Fruit fly (Drosophila melanogaster): ENCODE results near the gene eEF1alpha2.

The eEF1alpha2 gene

DNA sequence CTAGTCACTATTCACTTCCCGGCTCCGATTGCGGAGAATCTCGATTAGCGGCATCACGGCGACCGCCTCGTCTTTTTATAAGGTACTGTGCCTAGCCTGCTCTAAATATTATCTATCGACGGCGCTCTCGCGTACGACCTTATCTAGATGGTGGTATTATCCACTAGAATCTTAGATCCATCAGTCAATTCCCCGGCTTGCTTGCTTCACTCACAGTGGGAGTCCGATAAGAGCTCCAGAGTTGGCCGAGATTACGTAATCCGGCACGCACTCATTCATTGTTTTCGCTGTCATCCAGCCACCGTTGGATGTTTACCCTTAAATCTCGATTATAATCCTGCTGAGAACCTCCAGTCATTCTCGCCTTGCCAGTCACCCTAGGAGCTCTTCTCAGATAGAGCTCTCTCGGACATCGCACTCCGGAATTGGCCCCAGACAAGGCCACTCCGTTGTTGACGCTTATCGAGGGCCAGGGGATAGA is 23.3 kb downstream of the eEF1alpha2 start, which contains the start of gene Smvt:
Gene Smvt (minus strand): TSS at position 51 of the 481 bp plus-strand sequence.
- no peak for TF ChIP-seq Dll (optimal IDR thresholded peaks at IDR 0.05)
- TF ChIP-seq psq (optimal IDR thresholded peaks at IDR 0.05), result no peak
- no peak for TF ChIP-seq pan (optimal IDR thresholded peaks at IDR 0.05)
- no peak for TF ChIP-seq EcR (GFP tag; optimal IDR thresholded peaks at IDR 0.05)
- TF ChIP-seq CG8478 (optimal IDR thresholded peaks at IDR 0.05), result no peak
- TF ChIP-seq usp (GFP tag; optimal IDR thresholded peaks at IDR 0.05), result no peak

DNA sequence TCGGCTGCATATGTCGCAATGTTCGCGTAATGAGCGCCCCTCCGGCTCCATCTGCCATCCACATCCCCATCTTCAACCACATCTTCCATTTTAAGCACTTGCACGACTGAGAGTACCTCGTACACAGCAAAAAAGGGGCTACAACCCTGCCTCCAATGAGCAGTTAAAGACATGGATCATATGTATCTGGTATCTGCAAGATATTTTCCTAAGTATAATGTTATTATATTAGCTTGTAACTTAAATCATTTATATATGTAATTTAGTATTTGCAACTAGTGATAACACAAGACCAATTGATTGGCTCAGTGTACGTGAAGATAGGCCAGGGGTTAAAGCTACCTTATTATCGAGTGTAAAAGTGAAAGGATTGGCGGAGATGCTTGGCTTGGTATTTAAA is 24.4 kb downstream of the eEF1alpha2 start:
- no peak for TF ChIP-seq psq (optimal IDR thresholded peaks at IDR 0.05)
- no peak for TF ChIP-seq pan (optimal IDR thresholded peaks at IDR 0.05)
- TF ChIP-seq CG8478 (optimal IDR thresholded peaks at IDR 0.05), result no peak
- TF ChIP-seq EcR (GFP tag; optimal IDR thresholded peaks at IDR 0.05), result no peak
- TF ChIP-seq Dll (optimal IDR thresholded peaks at IDR 0.05), result no peak

DNA sequence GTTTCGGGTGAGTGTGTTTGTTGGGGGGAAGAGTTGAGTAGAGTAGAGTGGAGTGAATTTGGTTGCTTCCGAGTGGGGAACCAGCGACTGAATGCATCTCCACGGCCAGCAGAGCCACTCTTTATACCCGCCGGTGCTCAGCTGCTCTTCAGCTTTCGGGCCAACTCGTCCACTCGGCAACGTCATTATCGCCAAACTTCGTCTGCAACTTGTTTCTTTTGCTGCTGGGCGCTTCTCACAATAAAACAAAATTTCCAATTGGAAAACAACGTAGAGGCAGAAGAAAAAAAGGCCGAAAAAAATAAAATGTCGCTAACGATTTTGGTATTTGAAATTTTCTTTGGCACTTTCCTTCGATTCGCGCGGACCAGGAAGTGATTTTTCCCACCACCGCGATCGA is 26.4 kb downstream of the eEF1alpha2 start, which contains the start of gene CG2150:
Gene CG2150 (minus strand): TSS at position 101 of the 400 bp plus-strand sequence.
- no peak for TF ChIP-seq pan (optimal IDR thresholded peaks at IDR 0.05)
- no peak for TF ChIP-seq Dll (optimal IDR thresholded peaks at IDR 0.05)
- no peak for TF ChIP-seq usp (GFP tag; optimal IDR thresholded peaks at IDR 0.05)
- no peak for TF ChIP-seq CG8478 (optimal IDR thresholded peaks at IDR 0.05)
- TF ChIP-seq psq (optimal IDR thresholded peaks at IDR 0.05), result no peak
- no peak for TF ChIP-seq EcR (GFP tag; optimal IDR thresholded peaks at IDR 0.05)

DNA sequence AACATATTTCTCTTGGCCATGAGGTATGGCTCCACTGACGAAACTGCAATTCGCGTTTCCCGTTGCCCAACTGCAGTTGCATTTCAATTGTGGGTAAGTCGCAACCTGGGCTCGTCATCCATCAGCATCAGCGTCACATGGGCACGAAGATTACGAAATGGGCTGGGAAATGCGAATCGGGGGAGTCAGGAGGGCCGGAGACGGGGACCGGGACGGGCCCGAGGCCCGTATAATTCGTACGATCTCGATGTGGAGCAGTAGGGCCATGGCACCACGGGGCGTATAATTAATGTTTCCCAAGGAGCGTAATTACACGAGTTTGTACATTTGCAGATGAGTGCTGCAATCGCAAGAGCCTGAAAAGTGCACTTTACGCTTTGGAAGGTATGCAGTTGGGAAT is 26.9 kb downstream of the eEF1alpha2 start:
- TF ChIP-seq usp (GFP tag; optimal IDR thresholded peaks at IDR 0.05) (no peak), EcR (GFP tag; optimal IDR thresholded peaks at IDR 0.05) (no peak), pan (optimal IDR thresholded peaks at IDR 0.05) (no peak), CG8478 (optimal IDR thresholded peaks at IDR 0.05) (no peak), Dll (optimal IDR thresholded peaks at IDR 0.05) (no peak), psq (optimal IDR thresholded peaks at IDR 0.05) (no peak)

DNA sequence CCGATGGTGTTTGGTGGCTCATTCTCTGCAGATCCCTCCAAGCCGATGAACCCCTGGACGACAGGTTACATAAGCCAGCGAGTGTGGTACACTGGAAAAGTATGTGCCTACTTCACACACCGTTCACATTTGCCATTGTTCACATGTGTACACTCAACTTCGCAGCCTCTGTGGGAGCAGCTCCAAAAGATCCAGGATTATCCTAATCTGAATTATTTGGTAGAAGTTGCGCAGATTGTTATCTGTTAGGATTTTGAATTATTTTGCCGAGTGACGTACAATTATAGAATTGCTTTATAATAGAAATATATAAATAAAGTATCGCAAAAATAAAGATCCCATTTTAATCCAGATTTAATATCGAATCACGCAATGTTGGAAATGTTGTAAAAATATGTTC is 29.3 kb downstream of the eEF1alpha2 start:
- TF ChIP-seq psq (optimal IDR thresholded peaks at IDR 0.05) (no peak), pan (optimal IDR thresholded peaks at IDR 0.05) (no peak), CG8478 (optimal IDR thresholded peaks at IDR 0.05) (no peak), Dll (optimal IDR thresholded peaks at IDR 0.05) (no peak), usp (GFP tag; optimal IDR thresholded peaks at IDR 0.05) (no peak), EcR (GFP tag; optimal IDR thresholded peaks at IDR 0.05) (no peak)

DNA sequence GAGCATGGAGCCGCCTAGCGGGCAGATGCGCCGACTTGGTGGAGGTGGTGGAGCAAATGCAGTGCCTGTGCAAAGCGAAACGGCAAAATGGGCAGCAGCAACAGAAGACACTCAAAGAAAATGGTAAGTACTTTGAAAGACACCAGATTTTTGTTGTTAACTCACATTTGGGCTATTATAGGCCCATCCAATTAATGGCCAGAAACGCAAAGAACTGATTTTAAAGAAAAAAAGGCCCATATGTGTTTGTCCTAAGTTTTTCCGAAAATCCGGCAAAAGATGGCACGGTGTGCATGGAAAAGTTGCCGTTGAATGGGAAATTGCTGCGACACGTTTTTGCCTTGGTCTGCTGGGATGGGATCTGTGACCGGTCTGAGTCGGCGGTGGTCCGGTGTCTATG is 29.9 kb downstream of the eEF1alpha2 start:
- TF ChIP-seq Dll (optimal IDR thresholded peaks at IDR 0.05) (peak; percentile 10), EcR (GFP tag; optimal IDR thresholded peaks at IDR 0.05) (no peak)

DNA sequence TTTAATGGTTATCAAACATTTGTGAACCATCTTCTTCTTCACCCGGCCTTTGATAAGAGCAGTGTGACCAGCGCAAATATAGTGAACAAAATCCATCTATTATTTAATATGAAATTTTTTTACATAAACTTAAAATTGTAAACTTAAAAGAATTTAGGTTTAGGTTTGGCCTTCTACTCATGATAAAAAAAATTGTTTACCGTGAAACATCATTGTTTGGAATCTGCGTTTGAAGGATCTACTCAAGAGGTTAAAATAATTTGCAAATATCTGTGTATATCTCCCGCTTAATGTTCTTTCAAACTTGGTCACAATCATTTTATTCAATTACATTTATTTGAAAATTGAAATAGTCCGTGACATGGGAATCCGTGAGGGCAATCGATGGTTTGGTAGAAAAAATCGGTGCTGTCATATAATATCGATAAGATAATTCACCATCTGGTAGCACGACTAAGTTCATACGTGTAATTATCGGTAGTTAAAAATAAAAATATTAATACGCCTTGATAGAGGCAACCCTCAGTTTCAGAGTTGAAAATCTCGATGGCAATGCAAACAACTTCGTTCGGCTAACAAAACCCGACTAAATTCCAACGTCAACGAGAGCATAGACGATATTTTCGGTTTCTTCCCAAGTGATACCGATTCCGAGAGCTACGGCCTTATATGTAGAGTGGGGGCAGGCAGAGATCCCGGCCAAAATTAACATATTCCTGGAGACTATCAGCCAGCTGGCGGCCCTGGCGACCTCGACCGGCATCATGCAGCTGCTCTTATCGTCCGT is 33.7 kb downstream of the eEF1alpha2 start, which contains the start of the genes betaGlu and sip3:
Gene betaGlu (minus strand): TSS at position 59 of the 787 bp plus-strand sequence.
Gene sip3 (plus strand): TSS at position 430 of the 787 bp plus-strand sequence.
- TF ChIP-seq pan (optimal IDR thresholded peaks at IDR 0.05) (no peak), EcR (GFP tag; optimal IDR thresholded peaks at IDR 0.05) (no peak), psq (optimal IDR thresholded peaks at IDR 0.05) (no peak), usp (GFP tag; optimal IDR thresholded peaks at IDR 0.05) (no peak), CG8478 (optimal IDR thresholded peaks at IDR 0.05) (no peak), Dll (optimal IDR thresholded peaks at IDR 0.05) (no peak)

DNA sequence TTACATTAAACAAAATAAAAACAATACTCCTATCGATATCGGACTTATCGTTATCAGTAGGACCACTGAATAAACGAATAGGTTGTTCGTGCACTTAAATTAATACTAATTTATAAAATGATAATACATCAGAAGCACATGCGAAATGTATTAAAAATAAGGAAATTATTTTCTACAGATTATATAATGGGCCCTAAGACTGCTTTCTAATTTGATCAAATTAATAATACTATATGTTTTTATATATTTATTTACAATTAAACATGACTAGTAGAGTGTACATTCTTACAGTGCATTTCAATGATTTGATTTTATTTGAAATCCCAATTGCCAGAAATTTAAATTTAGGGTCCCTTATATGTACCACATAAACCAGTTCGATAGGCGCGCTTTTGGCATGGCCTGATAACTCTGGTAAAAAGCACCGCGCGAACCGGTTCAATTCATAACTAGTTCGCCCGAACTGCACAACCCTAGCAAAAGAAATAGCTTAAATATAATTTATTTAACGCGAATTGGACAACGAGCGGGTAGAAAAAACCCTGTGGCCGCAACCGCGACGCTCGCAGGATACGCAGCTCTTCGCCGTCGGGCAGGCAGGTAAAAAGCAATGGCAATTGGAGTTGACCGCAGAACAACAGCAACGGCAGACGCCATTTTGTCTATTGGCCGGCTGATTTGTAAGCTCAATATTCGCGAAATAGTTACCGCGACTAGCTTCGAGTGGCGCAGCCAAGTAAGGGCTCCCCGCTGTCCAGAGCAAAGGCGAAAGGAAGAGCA is 38.5 kb downstream of the eEF1alpha2 start, which contains the start of the genes CG2126 and faf:
Gene CG2126 (minus strand): TSS at position 70 of the 780 bp plus-strand sequence.
Gene faf (plus strand): TSS at position 438 of the 780 bp plus-strand sequence.
- TF ChIP-seq pan (optimal IDR thresholded peaks at IDR 0.05) (no peak), usp (GFP tag; optimal IDR thresholded peaks at IDR 0.05) (no peak), CG8478 (optimal IDR thresholded peaks at IDR 0.05) (no peak), EcR (GFP tag; optimal IDR thresholded peaks at IDR 0.05) (no peak), Dll (optimal IDR thresholded peaks at IDR 0.05) (no peak)

DNA sequence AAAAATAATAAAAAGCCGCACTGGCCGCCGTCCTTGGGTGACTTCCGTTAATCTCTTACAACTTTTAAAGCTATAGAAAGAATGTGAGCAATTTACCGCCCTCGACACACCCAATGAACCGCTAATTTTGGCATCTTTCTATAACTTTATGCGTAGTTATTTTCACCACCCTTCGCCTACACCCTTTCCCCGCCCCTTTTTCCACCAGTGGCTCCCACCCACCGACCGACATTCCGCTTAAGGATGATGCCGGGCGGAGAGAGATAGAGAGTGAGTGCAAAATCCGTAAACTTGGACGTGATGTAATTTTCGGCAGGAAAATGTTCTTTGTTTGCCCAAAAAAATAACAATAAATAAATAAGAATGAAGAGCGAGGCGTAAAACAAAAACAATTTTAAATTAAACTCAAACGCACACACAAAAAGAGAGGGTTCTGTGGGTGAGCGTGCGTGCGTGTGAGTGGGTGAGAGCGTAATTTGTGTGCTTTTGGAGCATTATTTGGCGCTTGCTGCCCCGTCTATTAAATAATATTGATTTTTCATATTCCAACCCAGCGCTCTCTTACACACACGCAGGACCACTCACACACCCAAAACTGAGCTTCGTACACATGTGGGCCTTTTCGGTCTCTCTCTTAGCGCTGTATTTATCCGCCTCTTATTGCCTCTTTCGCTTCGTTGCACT is 39.4 kb downstream of the eEF1alpha2 start:
- TF ChIP-seq usp (GFP tag; optimal IDR thresholded peaks at IDR 0.05) (no peak), Dll (optimal IDR thresholded peaks at IDR 0.05) (peak; percentile 77)
